Worm (Caenorhabditis elegans) whole organism, young adult: ENCODE measurements around the gene lgc-39.

Experiments used
- B0019.2 ChIP-seq: fragments of 200-800 bp; sonication (Bioruptor generic); conservative IDR thresholded peaks from 2 replicates; pipeline ENCODE4 v1.3.6; 2022; ENCODE audit warnings: missing genetic modification reagents, missing genetic modification characterization, missing compliant biosample characterization
- F52B5.7 ChIP-seq: sonication (generic microtip); optimal IDR thresholded peaks from 2 replicates; lab custom pipeline; 2016; ENCODE audit warnings: mild to moderate bottlenecking, missing genetic modification characterization, missing compliant biosample characterization
- akir-1 ChIP-seq: fragments of 200-800 bp; sonication (Bioruptor generic); optimal IDR thresholded peaks from 2 replicates; lab custom pipeline; 2018; ENCODE audit warnings: mild to moderate bottlenecking, missing genetic modification characterization, moderate library complexity, missing compliant biosample characterization
- ama-1 ChIP-seq, 3 experiments: fragments of 150-350 bp in 1 of 3; sonication (generic microtip) in 2 of 3; optimal IDR thresholded peaks; 2 replicates each; lab custom pipeline; 2014 to 2018; ENCODE audit warnings: missing biosample characterization in 2 of 3, missing genetic modification characterization in 2 of 3, missing genetic modification reagents in 2 of 3
- efl-1 ChIP-seq: fragments of 150-350 bp; optimal IDR thresholded peaks from 2 replicates; lab custom pipeline; 2014; ENCODE audit warnings: missing biosample characterization, missing genetic modification reagents, missing genetic modification characterization
- let-526 ChIP-seq: fragments of 200-800 bp; sonication (Bioruptor generic); IDR thresholded peaks from 2 replicates; pipeline ENCODE4 v1.3.6; 2022; ENCODE audit warnings: missing genetic modification reagents, missing genetic modification characterization, missing compliant biosample characterization
- nhr-90 ChIP-seq: sonication (generic microtip); optimal IDR thresholded peaks from 2 replicates; lab custom pipeline; 2016; ENCODE audit warnings: missing genotype, mild to moderate bottlenecking, missing genetic modification characterization, missing compliant biosample characterization
- pha-4 ChIP-seq: fragments of 150-350 bp; sonication (generic microtip); optimal IDR thresholded peaks from 2 replicates; lab custom pipeline; 2014; ENCODE audit warnings: missing biosample characterization, missing genetic modification reagents, missing genetic modification characterization
- snpc-4 ChIP-seq, 5 experiments: fragments of 150-350 bp in 1 of 5; sonication (generic microtip) in 4 of 5; optimal IDR thresholded peaks; 2 replicates each; lab custom pipeline; 2014 to 2018; ENCODE audit warnings: missing genetic modification characterization in 5 of 5, missing biosample characterization in 3 of 5, antibody characterized with exemption in 2 of 5, mild to moderate bottlenecking in 2 of 5, missing compliant biosample characterization in 2 of 5, missing genotype in 2 of 5, moderate library complexity in 2 of 5, missing genetic modification reagents in 1 of 5
- unc-62 ChIP-seq: fragments of 150-350 bp; optimal IDR thresholded peaks from 2 replicates; lab custom pipeline; 2014; ENCODE audit warnings: missing biosample characterization, missing genetic modification reagents, missing genetic modification characterization

ce11 chrV:7196037-7196436 lies 20.7 kb downstream of the lgc-39 start, which contains the start of gene attf-2:
- TF ChIP-seq ama-1 (optimal IDR thresholded peaks at IDR 0.05; lab: Kevin White, UChicago) (no peak), ama-1 (GFP tag; optimal IDR thresholded peaks at IDR 0.05; lab: Kevin White, UChicago) (no peak), snpc-4 (GFP tag; optimal IDR thresholded peaks at IDR 0.05; lab: Kevin White, UChicago) (no peak), snpc-4 (tag; optimal IDR thresholded peaks at IDR 0.05; lab: Kevin White, UChicago) (no peak), efl-1 (GFP tag; lab: Kevin White, UChicago) (no peak), akir-1 (no peak), nhr-90 (tag; lab: Kevin White, UChicago) (no peak), F52B5.7 (no peak), B0019.2 (GFP tag; lab: Robert Waterston, UW) (no peak), unc-62 (GFP tag; lab: Kevin White, UChicago) (no peak), pha-4 (no peak), let-526 (GFP tag; lab: Robert Waterston, UW) (no peak)
